Worm (Caenorhabditis elegans): ENCODE results near the gene F08D12.12.

DNA sequence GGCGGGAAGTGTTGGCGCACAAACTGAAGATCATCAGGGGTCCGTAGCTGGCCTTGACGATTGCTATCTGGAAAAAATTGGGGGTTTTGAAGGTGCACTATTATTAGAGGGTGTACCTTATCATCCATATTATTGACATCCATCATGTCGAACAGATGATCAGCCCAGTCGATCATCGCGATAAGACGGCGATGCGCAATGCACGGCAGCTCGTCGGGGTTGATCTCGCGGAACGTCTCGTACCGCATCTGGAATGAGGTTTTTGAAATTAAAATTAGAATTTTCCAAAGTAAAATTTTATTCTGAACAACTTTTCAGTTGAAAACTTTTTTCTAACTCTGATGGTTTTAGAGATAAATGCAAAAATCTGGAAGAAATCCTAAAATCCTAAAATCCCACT, 11.1 kb upstream of the F08D12.12 start:
- TF ChIP-seq hlh-1 (tag; optimal IDR thresholded peaks at IDR 0.05) (no peak), lin-13 (tag; optimal IDR thresholded peaks at IDR 0.05) (no peak), elt-1 (tag; optimal IDR thresholded peaks at IDR 0.05; ENCODE audit: borderline replicate concordance, insufficient read depth) (peak; percentile 3), unc-120 (tag; optimal IDR thresholded peaks at IDR 0.05; ENCODE audit: poor library complexity, severe bottlenecking) (no peak), nhr-28 (tag; optimal IDR thresholded peaks at IDR 0.05) (no peak), nhr-2 (tag; optimal IDR thresholded peaks at IDR 0.05) (no peak), nhr-237 (tag; optimal IDR thresholded peaks at IDR 0.05) (no peak), ztf-11 (tag; optimal IDR thresholded peaks at IDR 0.05) (no peak), nhr-12 (tag; optimal IDR thresholded peaks at IDR 0.05) (no peak), mab-5 (tag; optimal IDR thresholded peaks at IDR 0.05) (no peak)
